Worm (Caenorhabditis elegans): ENCODE measurements around the gene R01H2.8.

The R01H2.8 gene

DNA sequence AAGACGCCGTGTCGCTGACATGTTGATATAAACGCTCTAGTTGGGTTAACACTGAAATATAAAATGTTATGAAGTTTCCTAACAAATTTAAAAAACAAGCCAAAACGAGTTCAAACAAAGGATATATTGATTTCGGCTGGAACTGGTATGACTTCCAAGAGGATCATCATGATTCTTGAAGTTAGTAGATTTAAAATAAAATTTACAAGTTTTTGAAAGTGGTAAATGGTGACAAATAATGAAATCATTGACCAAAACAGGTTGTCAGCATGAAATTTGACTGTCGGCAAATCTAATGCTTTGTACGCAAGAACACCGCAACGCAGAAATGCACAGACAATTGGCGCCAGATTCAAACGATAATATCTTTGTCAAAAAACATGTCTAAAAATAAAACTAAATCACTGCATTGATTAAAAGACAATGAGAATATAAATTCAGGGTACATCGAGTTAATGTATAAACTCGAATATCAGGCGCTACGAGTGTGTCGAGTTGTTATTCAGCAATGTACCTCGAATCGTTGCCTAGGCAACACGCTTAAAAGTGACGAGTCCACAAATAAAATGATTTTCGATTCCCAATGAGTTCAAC lies at the start of gene R01H2.8, which contains the start of gene ubc-18:
Gene R01H2.8 (plus strand): TSS at position 544 of the 594 bp plus-strand sequence.
Gene ubc-18 (minus strand): TSS at position 51 of the 594 bp plus-strand sequence.
- no peak for TF ChIP-seq aha-1 (tag; optimal IDR thresholded peaks at IDR 0.05)
- TF ChIP-seq ceh-63 (GFP tag; optimal IDR thresholded peaks at IDR 0.05): no peak
- TF ChIP-seq fos-1 (tag; optimal IDR thresholded peaks at IDR 0.05): no peak
- peak; percentile 32 for TF ChIP-seq swsn-7 (tag; optimal IDR thresholded peaks at IDR 0.05)
- peak; percentile 75 for TF ChIP-seq skn-1 (tag; optimal IDR thresholded peaks at IDR 0.05)
- TF ChIP-seq efl-1 (optimal IDR thresholded peaks at IDR 0.05): peak; percentile 90 to 94
- peak; percentile 93 to 99 for TF ChIP-seq efl-1 (GFP tag; optimal IDR thresholded peaks at IDR 0.05 in 1 of 2)
- TF ChIP-seq grh-1 (GFP tag; IDR thresholded peaks at IDR 0.05): no peak
- TF ChIP-seq unc-130 (tag; optimal IDR thresholded peaks at IDR 0.05): peak; percentile 45
- TF ChIP-seq lir-3 (tag; optimal IDR thresholded peaks at IDR 0.05; ENCODE audit: poor library complexity): peak; percentile 11
- peak; percentile 62 for TF ChIP-seq mep-1 (tag; optimal IDR thresholded peaks at IDR 0.05)
- no peak for TF ChIP-seq mab-9 (GFP tag; IDR thresholded peaks at IDR 0.05)
- TF ChIP-seq nhr-12 (tag; optimal IDR thresholded peaks at IDR 0.05): no peak
- no peak for TF ChIP-seq egl-13 (tag; optimal IDR thresholded peaks at IDR 0.05)
- peak; percentile 51 to 79 for TF ChIP-seq lsy-2 (tag; optimal IDR thresholded peaks at IDR 0.05)
- no peak for TF ChIP-seq tlp-1 (tag; optimal IDR thresholded peaks at IDR 0.05)
- TF ChIP-seq sup-37 (GFP tag; optimal IDR thresholded peaks at IDR 0.05): no peak
- TF ChIP-seq ama-1 (optimal IDR thresholded peaks at IDR 0.05): no peak
- peak; percentile 68 for TF ChIP-seq snu-23 (GFP tag; optimal IDR thresholded peaks at IDR 0.05)
- TF ChIP-seq nhr-20 (tag; optimal IDR thresholded peaks at IDR 0.05): peak; percentile 41
- peak; percentile 61 for TF ChIP-seq nhr-71 (tag; optimal IDR thresholded peaks at IDR 0.05)
- TF ChIP-seq fkh-8 (tag; optimal IDR thresholded peaks at IDR 0.05): peak; percentile 34
- TF ChIP-seq blmp-1 (tag; optimal IDR thresholded peaks at IDR 0.05): peak; percentile 23
- peak in 1 of 2 experiments; percentile 38 for TF ChIP-seq mdl-1 (tag; optimal IDR thresholded peaks at IDR 0.05)
- TF ChIP-seq rnt-1 (tag; optimal IDR thresholded peaks at IDR 0.05): peak; percentile 47
- no peak for TF ChIP-seq zag-1 (tag; optimal IDR thresholded peaks at IDR 0.05)
- TF ChIP-seq dsc-1 (tag; optimal IDR thresholded peaks at IDR 0.05): no peak
- peak; percentile 89 to 95 (median 94) for TF ChIP-seq dpl-1 (GFP tag; optimal IDR thresholded peaks at IDR 0.05)
- TF ChIP-seq lin-39 (tag; optimal IDR thresholded peaks at IDR 0.05): no peak
- peak; percentile 57 for TF ChIP-seq nhr-85 (tag)
- peak; percentile 46 for TF ChIP-seq C16A3.4 (tag; optimal IDR thresholded peaks at IDR 0.05)
- peak in 1 of 3 experiments; percentile 51 for TF ChIP-seq ceh-82 (tag; optimal IDR thresholded peaks at IDR 0.05)
- no peak for TF ChIP-seq ztf-11 (tag; optimal IDR thresholded peaks at IDR 0.05)
- peak in 1 of 6 experiments; percentile 33 for TF ChIP-seq elt-3 (tag; optimal IDR thresholded peaks at IDR 0.05)
- TF ChIP-seq xbp-1 (tag; optimal IDR thresholded peaks at IDR 0.05): peak; percentile 42
- no peak for TF ChIP-seq nhr-11 (tag; optimal IDR thresholded peaks at IDR 0.05)
- no peak for TF ChIP-seq sox-4 (tag; optimal IDR thresholded peaks at IDR 0.05)
- TF ChIP-seq nhr-19 (GFP tag; conservative IDR thresholded peaks at IDR 0.05): peak; percentile 27; the same call in 1 of the 2 replicates
- TF ChIP-seq ceh-88 (GFP tag; IDR thresholded peaks at IDR 0.05): no peak
- TF ChIP-seq F16B12.6 (tag; optimal IDR thresholded peaks at IDR 0.05): peak; percentile 88
- TF ChIP-seq nhr-47 (tag; optimal IDR thresholded peaks at IDR 0.05): peak; percentile 57
- TF ChIP-seq aly-2 (tag; optimal IDR thresholded peaks at IDR 0.05): peak; percentile 2
- TF ChIP-seq unc-62 (GFP tag; optimal IDR thresholded peaks at IDR 0.05): no peak
- peak; percentile 93 to 97 for TF ChIP-seq lin-35 (GFP tag; optimal IDR thresholded peaks at IDR 0.05)
- TF ChIP-seq isw-1 (GFP tag; IDR thresholded peaks at IDR 0.05): no peak
